Comparison of ENCODE assay signal across 5 fruit fly cellular contexts in genomic region chr3R:30337919-30338647, dm6.
TF ChIP-seq lines count a peak whose summit lies in the region.

No protein-coding gene starts in this region.

- TF ChIP-seq CTCF in whole organism, embryonic (GFP tag; optimal IDR thresholded peaks at IDR 0.05; lab: Kevin White, UChicago) = no peak

TF ChIP-seq in whole organism, adult, 20 proteins besides CTCF, POLR2A, EP300 and RAD21:
- TF ChIP-seq tj (GFP tag; optimal IDR thresholded peaks at IDR 0.05; lab: Kevin White, UChicago) = peak; percentile 42
- TF ChIP-seq Clk (GFP tag; optimal IDR thresholded peaks at IDR 0.05; lab: Kevin White, UChicago) = no peak
- no peak for TF ChIP-seq CG33017 (tag; optimal IDR thresholded peaks at IDR 0.05; lab: Kevin White, UChicago)
- TF ChIP-seq CG12768 (GFP tag; optimal IDR thresholded peaks at IDR 0.05; lab: Kevin White, UChicago) = peak; percentile 56
- TF ChIP-seq CG14711 (tag; optimal IDR thresholded peaks at IDR 0.05; lab: Kevin White, UChicago) = no peak
- no peak for TF ChIP-seq cnc (optimal IDR thresholded peaks at IDR 0.05; lab: Kevin White, UChicago)
- TF ChIP-seq CG5204 (GFP tag; optimal IDR thresholded peaks at IDR 0.05; lab: Kevin White, UChicago) = peak; percentile 25
- TF ChIP-seq Mnt (GFP tag; optimal IDR thresholded peaks at IDR 0.05; lab: Kevin White, UChicago) = no peak
- peak; percentile 51 for TF ChIP-seq CG7045 (GFP tag; optimal IDR thresholded peaks at IDR 0.05; lab: Kevin White, UChicago)
- peak; percentile 71 for TF ChIP-seq toe (GFP tag; optimal IDR thresholded peaks at IDR 0.05; lab: Kevin White, UChicago)
- TF ChIP-seq Hr96 (GFP tag; optimal IDR thresholded peaks at IDR 0.05; lab: Kevin White, UChicago) = peak; percentile 29
- TF ChIP-seq CG1620 (GFP tag; optimal IDR thresholded peaks at IDR 0.05; lab: Kevin White, UChicago) = no peak
- no peak for TF ChIP-seq kay (GFP tag; lab: Kevin White, UChicago; ENCODE audit: borderline replicate concordance)
- TF ChIP-seq CG11617 (GFP tag; optimal IDR thresholded peaks at IDR 0.05; lab: Kevin White, UChicago) = peak; percentile 47
- no peak for TF ChIP-seq pad (GFP tag; optimal IDR thresholded peaks at IDR 0.05; lab: Kevin White, UChicago)
- peak; percentile 15 for TF ChIP-seq CG7101 (tag; optimal IDR thresholded peaks at IDR 0.05; lab: Kevin White, UChicago)
- peak; percentile 66 for TF ChIP-seq cic (GFP tag; optimal IDR thresholded peaks at IDR 0.05; lab: Kevin White, UChicago)
- no peak for TF ChIP-seq bab1 (GFP tag; optimal IDR thresholded peaks at IDR 0.05; lab: Kevin White, UChicago)
- TF ChIP-seq Crg-1 (GFP tag; optimal IDR thresholded peaks at IDR 0.05; lab: Kevin White, UChicago) = peak; percentile 1
TF ChIP-seq in whole organism, adult: peak in this region for 10.

TF ChIP-seq in whole organism, embryonic, 481 proteins besides CTCF, POLR2A, EP300 and RAD21 (continues in another document):
- TF ChIP-seq CG7786 (GFP tag; optimal IDR thresholded peaks at IDR 0.05; lab: Kevin White, UChicago) (no peak), Aef1 (GFP tag; IDR thresholded peaks at IDR 0.05; lab: Robert Waterston, UW) (peak; percentile 48; the same call in 2 of the 3 replicates), nmo (GFP tag; optimal IDR thresholded peaks at IDR 0.05; lab: Kevin White, UChicago) (peak; percentile 37), CG15269 (tag; optimal IDR thresholded peaks at IDR 0.05; lab: Kevin White, UChicago) (peak; percentile 4), Abd-B (GFP tag; optimal IDR thresholded peaks at IDR 0.05; lab: Kevin White, UChicago) (peak; percentile 23), CG4404 (GFP tag; IDR thresholded peaks at IDR 0.05; lab: Robert Waterston, UW) (no peak), Atf3 (GFP tag; optimal IDR thresholded peaks at IDR 0.05; lab: Kevin White, UChicago) (no peak), CG4617 (GFP tag; optimal IDR thresholded peaks at IDR 0.05; lab: Kevin White, UChicago; ENCODE audit: borderline replicate concordance) (no peak), grn (GFP tag; optimal IDR thresholded peaks at IDR 0.05; lab: Kevin White, UChicago) (peak; percentile 82), CG2199 (GFP tag; IDR thresholded peaks at IDR 0.05; lab: Robert Waterston, UW) (0 out of 3 replicates have a peak, but pooled peaks have one; percentile 8), CG2202 (tag; optimal IDR thresholded peaks at IDR 0.05; lab: Kevin White, UChicago) (no peak), CG8290 (GFP tag; optimal IDR thresholded peaks at IDR 0.05; lab: Kevin White, UChicago) (no peak), CG8290 (tag; optimal IDR thresholded peaks at IDR 0.05; lab: Kevin White, UChicago) (no peak), CG32532 (GFP tag; IDR thresholded peaks at IDR 0.05; lab: Robert Waterston, UW) (0 out of 2 replicates have a peak, but pooled peaks have one; percentile 21), vvl (GFP tag; IDR thresholded peaks at IDR 0.05; lab: Robert Waterston, UW) (0 out of 2 replicates have a peak, but pooled peaks have one; percentile 7), luna (GFP tag; optimal IDR thresholded peaks at IDR 0.05; lab: Kevin White, UChicago) (no peak), Jarid2 (GFP tag; optimal IDR thresholded peaks at IDR 0.05; lab: Kevin White, UChicago) (no peak)

TF ChIP-seq in whole organism, prepupa, 60 proteins besides CTCF, POLR2A, EP300 and RAD21 (continues in another document):
- TF ChIP-seq OdsH (GFP tag; optimal IDR thresholded peaks at IDR 0.05; lab: Kevin White, UChicago) = no peak
- no peak for TF ChIP-seq CG11294 (GFP tag; IDR thresholded peaks at IDR 0.05; lab: Robert Waterston, UW)
- no peak for TF ChIP-seq Smox (GFP tag; optimal IDR thresholded peaks at IDR 0.05; lab: Kevin White, UChicago)
- TF ChIP-seq CG11762 (GFP tag; optimal IDR thresholded peaks at IDR 0.05; lab: Kevin White, UChicago; ENCODE audit: insufficient read depth) = no peak
- TF ChIP-seq CG6808 (GFP tag; optimal IDR thresholded peaks at IDR 0.05; lab: Kevin White, UChicago) = no peak
- TF ChIP-seq net (GFP tag; optimal IDR thresholded peaks at IDR 0.05; lab: Kevin White, UChicago) = no peak
- no peak for TF ChIP-seq CG6792 (GFP tag; optimal IDR thresholded peaks at IDR 0.05; lab: Kevin White, UChicago)
- no peak for TF ChIP-seq Eip75B (GFP tag; optimal IDR thresholded peaks at IDR 0.05; lab: Kevin White, UChicago)
- peak; percentile 38 for TF ChIP-seq Lpt (GFP tag; optimal IDR thresholded peaks at IDR 0.05; lab: Kevin White, UChicago)
- no peak for TF ChIP-seq CG10669 (GFP tag; optimal IDR thresholded peaks at IDR 0.05; lab: Kevin White, UChicago)
- TF ChIP-seq fd85E (GFP tag; optimal IDR thresholded peaks at IDR 0.05; lab: Kevin White, UChicago) = no peak
- no peak for TF ChIP-seq esn (GFP tag; optimal IDR thresholded peaks at IDR 0.05; lab: Kevin White, UChicago)
- TF ChIP-seq acj6 (GFP tag; optimal IDR thresholded peaks at IDR 0.05; lab: Kevin White, UChicago) = no peak
- TF ChIP-seq Hr38 (GFP tag; optimal IDR thresholded peaks at IDR 0.05; lab: Kevin White, UChicago) = no peak
- peak; percentile 49 for TF ChIP-seq Eip78C (GFP tag; lab: Kevin White, UChicago)
- TF ChIP-seq Hr4 (GFP tag; optimal IDR thresholded peaks at IDR 0.05; lab: Kevin White, UChicago) = peak; percentile 57
- no peak for TF ChIP-seq Ets21C (GFP tag; optimal IDR thresholded peaks at IDR 0.05; lab: Kevin White, UChicago)
- TF ChIP-seq Hr39 (GFP tag; optimal IDR thresholded peaks at IDR 0.05; lab: Kevin White, UChicago) = no peak
- peak; percentile 8; the same call in 2 of the 3 replicates for TF ChIP-seq eg (GFP tag; IDR thresholded peaks at IDR 0.05; lab: Robert Waterston, UW)
- TF ChIP-seq Gug (GFP tag; IDR thresholded peaks at IDR 0.05; lab: Robert Waterston, UW) = no peak

TF ChIP-seq in whole organism, pupa, 21 proteins besides CTCF, POLR2A, EP300 and RAD21:
- TF ChIP-seq CG8159 (tag; optimal IDR thresholded peaks at IDR 0.05; lab: Kevin White, UChicago) (no peak), Snoo (tag; optimal IDR thresholded peaks at IDR 0.05; lab: Kevin White, UChicago) (no peak), CG13204 (GFP tag; optimal IDR thresholded peaks at IDR 0.05; lab: Kevin White, UChicago) (peak; percentile 31), Pif1A (GFP tag; optimal IDR thresholded peaks at IDR 0.05; lab: Kevin White, UChicago) (no peak), EcR (GFP tag; optimal IDR thresholded peaks at IDR 0.05; lab: Kevin White, UChicago) (peak; percentile 93), Ets98B (GFP tag; IDR thresholded peaks at IDR 0.05; lab: Robert Waterston, UW) (peak; percentile 36; the same call in 1 of the 2 replicates), CG4496 (GFP tag; IDR thresholded peaks at IDR 0.05; lab: Robert Waterston, UW) (peak; percentile 52; the same call in 2 of the 3 replicates), Pif1B (GFP tag; optimal IDR thresholded peaks at IDR 0.05; lab: Kevin White, UChicago) (no peak), CG14655 (GFP tag; optimal IDR thresholded peaks at IDR 0.05; lab: Kevin White, UChicago) (no peak), gl (tag; optimal IDR thresholded peaks at IDR 0.05; lab: Kevin White, UChicago) (no peak), CG8301 (tag; optimal IDR thresholded peaks at IDR 0.05; lab: Kevin White, UChicago) (peak; percentile 23), CG32121 (GFP tag; IDR thresholded peaks at IDR 0.05; lab: Robert Waterston, UW) (no peak), fd96Ca (GFP tag; IDR thresholded peaks at IDR 0.05; lab: Robert Waterston, UW) (peak; percentile 40; the same call in 1 of the 3 replicates), CG10348 (GFP tag; IDR thresholded peaks at IDR 0.05; lab: Robert Waterston, UW) (no peak), rn (GFP tag; IDR thresholded peaks at IDR 0.05; lab: Robert Waterston, UW) (no peak), CG12605 (GFP tag; IDR thresholded peaks at IDR 0.05; lab: Robert Waterston, UW) (no peak)

TF ChIP-seq in whole organism, wandering third instar larva, 38 proteins besides CTCF, POLR2A, EP300 and RAD21:
- TF ChIP-seq Myc (optimal IDR thresholded peaks at IDR 0.05; lab: Kevin White, UChicago) (peak; percentile 56), Dfd (GFP tag; optimal IDR thresholded peaks at IDR 0.05; lab: Kevin White, UChicago) (no peak)
